Worm (Caenorhabditis elegans): ENCODE measurements around the gene icln-1.

DNA sequence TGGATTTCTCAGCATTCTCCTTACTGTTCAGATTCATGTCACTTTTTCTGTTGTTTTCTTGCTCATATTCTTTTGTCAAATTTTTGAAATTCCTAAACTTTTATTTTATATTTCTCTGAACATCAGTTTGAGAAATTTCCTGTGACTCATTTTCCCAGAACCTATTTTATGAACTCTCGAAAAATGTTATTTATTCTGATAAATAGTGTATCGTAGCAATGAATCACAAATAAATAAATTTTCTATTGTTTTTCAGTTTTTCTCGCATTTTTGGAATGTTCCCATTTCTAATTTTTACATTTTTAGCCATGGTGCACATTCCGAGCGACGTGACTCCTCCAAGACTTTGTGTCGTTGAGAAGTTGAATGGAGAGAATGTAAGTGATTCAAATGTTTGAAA, 23.3 kb upstream of the icln-1 start, which contains the start of gene nrfl-1:
- TF ChIP-seq nfya-1 (tag; optimal IDR thresholded peaks at IDR 0.05) = no peak
- no peak for TF ChIP-seq hlh-30 (tag; optimal IDR thresholded peaks at IDR 0.05; ENCODE audit: insufficient read depth)
- TF ChIP-seq tbx-2 (tag; optimal IDR thresholded peaks at IDR 0.05) = no peak
- no peak for TF ChIP-seq ama-1 (optimal IDR thresholded peaks at IDR 0.05)
- no peak for TF ChIP-seq ceh-18 (tag; optimal IDR thresholded peaks at IDR 0.05)
- no peak for TF ChIP-seq dmd-4 (tag; optimal IDR thresholded peaks at IDR 0.05; ENCODE audit: borderline replicate concordance)
- no peak for TF ChIP-seq unc-86 (tag; optimal IDR thresholded peaks at IDR 0.05)
- TF ChIP-seq ztf-16 (tag; optimal IDR thresholded peaks at IDR 0.05) = no peak
- no peak for TF ChIP-seq Y22D7AL.16 (tag; optimal IDR thresholded peaks at IDR 0.05)
- no peak for TF ChIP-seq pqm-1 (tag; optimal IDR thresholded peaks at IDR 0.05)
- no peak for TF ChIP-seq pha-4 (tag; optimal IDR thresholded peaks at IDR 0.05)
- TF ChIP-seq che-1 (tag; optimal IDR thresholded peaks at IDR 0.05) = no peak
- no peak for TF ChIP-seq ceh-31 (tag; optimal IDR thresholded peaks at IDR 0.05)

All from whole organism, late embryonic.